Worm (Caenorhabditis elegans): Measurements from ENCODE around the gene Y57A10A.29.

Y57A10A.29 gene

DNA sequence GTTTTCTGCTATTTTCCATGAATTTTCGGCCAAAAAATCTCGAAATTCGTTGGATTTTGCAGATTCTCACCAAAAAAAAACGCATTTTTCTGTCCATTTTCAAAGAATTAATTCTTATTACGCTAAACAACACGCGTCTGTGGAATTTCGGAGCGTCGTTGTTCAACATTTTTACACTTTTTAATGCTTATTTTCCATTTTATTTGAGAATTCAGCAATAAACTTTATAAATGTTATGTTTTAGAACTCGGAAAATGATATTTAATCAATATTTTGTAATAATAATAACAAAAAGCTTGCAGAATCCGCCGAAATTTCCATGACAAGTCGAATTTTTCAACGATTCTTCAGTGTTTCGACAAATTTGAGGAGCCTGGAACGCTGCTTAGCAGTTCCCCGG is 999 bp downstream of the Y57A10A.29 start, which contains the start of gene ife-5:
Gene ife-5 (plus strand): TSS at position 301 of the 400 bp plus-strand sequence.
- no peak for TF ChIP-seq unc-55 (GFP tag; optimal IDR thresholded peaks at IDR 0.05)
- TF ChIP-seq C08G9.2 (tag; optimal IDR thresholded peaks at IDR 0.05) = no peak
- no peak for TF ChIP-seq ceh-24 (tag; optimal IDR thresholded peaks at IDR 0.05)
- TF ChIP-seq sox-4 (tag; optimal IDR thresholded peaks at IDR 0.05) = no peak
- no peak for TF ChIP-seq pqm-1 (tag; optimal IDR thresholded peaks at IDR 0.05)
- TF ChIP-seq ceh-45 (GFP tag; IDR thresholded peaks at IDR 0.05) = no peak
- TF ChIP-seq ceh-31 (tag; optimal IDR thresholded peaks at IDR 0.05) = no peak
- no peak for TF ChIP-seq elt-4 (tag; optimal IDR thresholded peaks at IDR 0.05)
- TF ChIP-seq syd-9 (tag; optimal IDR thresholded peaks at IDR 0.05) = no peak
- TF ChIP-seq odd-2 (tag; optimal IDR thresholded peaks at IDR 0.05) = no peak
- TF ChIP-seq mec-3 (tag; optimal IDR thresholded peaks at IDR 0.05; ENCODE audit: borderline replicate concordance) = no peak
- no peak for TF ChIP-seq fkh-10 (GFP tag; optimal IDR thresholded peaks at IDR 0.05)
- TF ChIP-seq fkh-6 (tag; optimal IDR thresholded peaks at IDR 0.05) = no peak
- TF ChIP-seq pag-3 (tag; optimal IDR thresholded peaks at IDR 0.05; ENCODE audit: borderline replicate concordance) = no peak
- no peak for TF ChIP-seq nhr-232 (tag; optimal IDR thresholded peaks at IDR 0.05)
- no peak for TF ChIP-seq nfya-1 (tag; optimal IDR thresholded peaks at IDR 0.05)
- TF ChIP-seq dve-1 (tag; optimal IDR thresholded peaks at IDR 0.05) = no peak

ce11 chrII:12284045-12284444 is 4.7 kb downstream of the Y57A10A.29 start:
- no peak for TF ChIP-seq K09A11.1 (tag; optimal IDR thresholded peaks at IDR 0.05; ENCODE audit: insufficient read depth)
- no peak for TF ChIP-seq ceh-34 (tag; optimal IDR thresholded peaks at IDR 0.05)
- TF ChIP-seq fkh-10 (GFP tag; optimal IDR thresholded peaks at IDR 0.05) = no peak

- no peak for TF ChIP-seq hlh-13 (GFP tag; optimal IDR thresholded peaks at IDR 0.05)
- TF ChIP-seq hlh-6 (tag; optimal IDR thresholded peaks at IDR 0.05) = no peak
- no peak for TF ChIP-seq ttx-3 (tag; optimal IDR thresholded peaks at IDR 0.05)
- no peak for TF ChIP-seq hlh-15 (tag; optimal IDR thresholded peaks at IDR 0.05)
- no peak for TF ChIP-seq eyg-1 (tag; optimal IDR thresholded peaks at IDR 0.05)
- TF ChIP-seq elt-4 (tag; optimal IDR thresholded peaks at IDR 0.05) = no peak
- no peak for TF ChIP-seq pha-2 (tag; optimal IDR thresholded peaks at IDR 0.05)
- no peak for TF ChIP-seq sox-4 (tag; optimal IDR thresholded peaks at IDR 0.05)
- TF ChIP-seq ceh-6 (GFP tag; optimal IDR thresholded peaks at IDR 0.05) = no peak
- TF ChIP-seq unc-55 (GFP tag; optimal IDR thresholded peaks at IDR 0.05) = no peak
- no peak for TF ChIP-seq T23F11.4 (GFP tag; optimal IDR thresholded peaks at IDR 0.05)
- TF ChIP-seq hlh-8 (tag; optimal IDR thresholded peaks at IDR 0.05) = no peak
- no peak for TF ChIP-seq madf-2 (tag; optimal IDR thresholded peaks at IDR 0.05)
- TF ChIP-seq pros-1 (tag; optimal IDR thresholded peaks at IDR 0.05) = no peak
- no peak for TF ChIP-seq dmd-4 (tag; optimal IDR thresholded peaks at IDR 0.05; ENCODE audit: borderline replicate concordance)
- no peak for TF ChIP-seq Y22D7AL.16 (tag; optimal IDR thresholded peaks at IDR 0.05)
- TF ChIP-seq nhr-232 (tag; optimal IDR thresholded peaks at IDR 0.05) = no peak
- no peak for TF ChIP-seq unc-86 (tag; optimal IDR thresholded peaks at IDR 0.05)
- TF ChIP-seq syd-9 (tag; optimal IDR thresholded peaks at IDR 0.05) = no peak
These were observed 9.7 kb downstream of the Y57A10A.29 start, which contains the start of gene Y57A10A.31 for ce11 chrII:12289085-12289484. Gene Y57A10A.31, plus strand, starts transcription at chrII:12289385.

DNA sequence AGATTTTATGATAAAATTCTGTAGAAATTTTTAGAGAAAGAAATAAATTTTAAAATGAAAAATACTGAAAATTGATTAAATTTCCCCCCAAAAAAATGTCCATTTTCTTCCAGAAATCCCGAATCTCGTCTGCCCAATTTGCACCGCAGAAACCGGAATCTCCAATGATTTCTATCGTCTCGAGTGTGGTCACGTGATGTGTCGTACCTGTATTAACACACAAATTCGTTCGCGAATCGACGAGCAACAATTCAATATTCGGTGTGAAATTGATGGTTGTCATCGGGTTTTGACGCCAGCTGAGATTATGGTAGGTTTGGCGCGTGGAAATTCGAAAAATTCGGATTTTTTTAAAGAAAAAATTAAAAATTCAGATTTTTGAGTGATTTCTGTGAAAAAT is 17.2 kb downstream of the Y57A10A.29 start:
- TF ChIP-seq ceh-2 (tag; optimal IDR thresholded peaks at IDR 0.05) (no peak), K09A11.1 (tag; optimal IDR thresholded peaks at IDR 0.05; ENCODE audit: insufficient read depth) (no peak), Y22D7AL.16 (tag; optimal IDR thresholded peaks at IDR 0.05) (no peak), hlh-30 (tag; optimal IDR thresholded peaks at IDR 0.05; ENCODE audit: insufficient read depth) (peak; percentile 60), mec-3 (tag; optimal IDR thresholded peaks at IDR 0.05; ENCODE audit: borderline replicate concordance) (no peak), hlh-15 (tag; optimal IDR thresholded peaks at IDR 0.05) (no peak)

All from whole organism, late embryonic.